Fruit fly (Drosophila melanogaster): ENCODE results near the gene CG31897.

- peak; percentile 4 for TF ChIP-seq CG15710 (tag; optimal IDR thresholded peaks at IDR 0.05)
- TF ChIP-seq CG32121 (GFP tag; IDR thresholded peaks at IDR 0.05) = no peak
- peak; percentile 16 for TF ChIP-seq Pif1A (GFP tag; optimal IDR thresholded peaks at IDR 0.05)
- TF ChIP-seq Ets98B (GFP tag; IDR thresholded peaks at IDR 0.05) = no peak
- no peak for TF ChIP-seq rn (GFP tag; IDR thresholded peaks at IDR 0.05)
- TF ChIP-seq Snoo (tag; optimal IDR thresholded peaks at IDR 0.05) = no peak
- peak; percentile 24 for TF ChIP-seq Pif1B (GFP tag; optimal IDR thresholded peaks at IDR 0.05)
- no peak for TF ChIP-seq D1 (tag; optimal IDR thresholded peaks at IDR 0.05)
- TF ChIP-seq EcR (GFP tag; optimal IDR thresholded peaks at IDR 0.05) = no peak
- TF ChIP-seq CG12605 (GFP tag; IDR thresholded peaks at IDR 0.05) = no peak
- TF ChIP-seq CG17806 (tag; optimal IDR thresholded peaks at IDR 0.05) = no peak
- TF ChIP-seq CG8301 (tag; optimal IDR thresholded peaks at IDR 0.05) = no peak
These were observed 18.7 kb upstream of the CG31897 start for dm6 chr2L:8423460-8424089.
